Fruit fly (Drosophila melanogaster): ENCODE results near the gene Adss.

Gene Adss

dm6 chr3R:20850395-20851039, 20.1 kb upstream of the Adss start, which contains the start of gene RpS30 (continued):
- TF ChIP-seq CG2202 (tag; optimal IDR thresholded peaks at IDR 0.05), result peak; percentile 8
- TF ChIP-seq dmrt99B (tag; optimal IDR thresholded peaks at IDR 0.05), result no peak
- no peak for TF ChIP-seq CG12236 (GFP tag; optimal IDR thresholded peaks at IDR 0.05)
- TF ChIP-seq CG2116 (GFP tag; optimal IDR thresholded peaks at IDR 0.05), result peak; percentile 95
- TF ChIP-seq Bdp1 (GFP tag; optimal IDR thresholded peaks at IDR 0.05), result no peak
- no peak for TF ChIP-seq toy (GFP tag; IDR thresholded peaks at IDR 0.05)
- no peak for TF ChIP-seq CG43689 (GFP tag; IDR thresholded peaks at IDR 0.05)
- peak; percentile 51 for TF ChIP-seq CG9727 (GFP tag; optimal IDR thresholded peaks at IDR 0.05)
- peak; percentile 37 for TF ChIP-seq ftz-f1 (GFP tag; optimal IDR thresholded peaks at IDR 0.05)
- TF ChIP-seq pb (GFP tag; optimal IDR thresholded peaks at IDR 0.05), result peak; percentile 16
- no peak for TF ChIP-seq CG15073 (GFP tag; optimal IDR thresholded peaks at IDR 0.05)
- TF ChIP-seq CG31441 (GFP tag; IDR thresholded peaks at IDR 0.05), result peak; percentile 49
- TF ChIP-seq chn (GFP tag; optimal IDR thresholded peaks at IDR 0.05), result no peak
- TF ChIP-seq CG12391 (tag; optimal IDR thresholded peaks at IDR 0.05), result peak; percentile 56
- peak; percentile 7 for TF ChIP-seq D19A (tag; optimal IDR thresholded peaks at IDR 0.05)
- TF ChIP-seq CG33557 (GFP tag; optimal IDR thresholded peaks at IDR 0.05), result peak; percentile 21
- TF ChIP-seq CG32532 (GFP tag; IDR thresholded peaks at IDR 0.05), result peak; percentile 69
- TF ChIP-seq CG34376 (GFP tag; optimal IDR thresholded peaks at IDR 0.05), result peak; percentile 44
- no peak for TF ChIP-seq Doc2 (GFP tag; IDR thresholded peaks at IDR 0.05)
- TF ChIP-seq Nf-YC (tag; optimal IDR thresholded peaks at IDR 0.05), result peak; percentile 69
- TF ChIP-seq CG4820 (GFP tag; optimal IDR thresholded peaks at IDR 0.05), result no peak
- TF ChIP-seq CG3065 (GFP tag; optimal IDR thresholded peaks at IDR 0.05), result no peak
- TF ChIP-seq Neu2 (GFP tag; optimal IDR thresholded peaks at IDR 0.05; ENCODE audit: borderline replicate concordance), result no peak
- TF ChIP-seq Drgx (GFP tag; IDR thresholded peaks at IDR 0.05), result no peak
- TF ChIP-seq CG12942 (GFP tag; optimal IDR thresholded peaks at IDR 0.05), result no peak
- no peak for TF ChIP-seq CG18599 (GFP tag; optimal IDR thresholded peaks at IDR 0.05)
- TF ChIP-seq Xrp1 (GFP tag; IDR thresholded peaks at IDR 0.05), result no peak
- TF ChIP-seq CG18764 (GFP tag; optimal IDR thresholded peaks at IDR 0.05), result no peak
- peak in 1 of 2 experiments; percentile 31 for TF ChIP-seq tll (GFP tag; optimal IDR thresholded peaks at IDR 0.05)
- TF ChIP-seq dimm (GFP tag; IDR thresholded peaks at IDR 0.05), result no peak
- peak; percentile 84 for TF ChIP-seq CG7928 (GFP tag; optimal IDR thresholded peaks at IDR 0.05)
- TF ChIP-seq sc (optimal IDR thresholded peaks at IDR 0.05), result no peak
- no peak for TF ChIP-seq sc (GFP tag; optimal IDR thresholded peaks at IDR 0.05)
- TF ChIP-seq CG42726 (GFP tag; IDR thresholded peaks at IDR 0.05; ENCODE audit: partially characterized antibody), result peak; percentile 97
- peak; percentile 25 for TF ChIP-seq ems (GFP tag; optimal IDR thresholded peaks at IDR 0.05)
- peak; percentile 58; the same call in 1 of the 2 replicates for TF ChIP-seq NFAT (GFP tag; IDR thresholded peaks at IDR 0.05)
- peak; percentile 15 for TF ChIP-seq CG11398 (GFP tag; optimal IDR thresholded peaks at IDR 0.05)
- peak; percentile 22 for TF ChIP-seq CG7839 (tag; optimal IDR thresholded peaks at IDR 0.05)
- peak; percentile 72 for TF ChIP-seq nmo (GFP tag; optimal IDR thresholded peaks at IDR 0.05)
- TF ChIP-seq Taf1 (GFP tag; IDR thresholded peaks at IDR 0.05), result no peak
- TF ChIP-seq ERR (GFP tag; optimal IDR thresholded peaks at IDR 0.05), result no peak
- TF ChIP-seq tup (GFP tag; optimal IDR thresholded peaks at IDR 0.05), result no peak
- TF ChIP-seq vvl (GFP tag; IDR thresholded peaks at IDR 0.05), result peak; percentile 77
- peak; percentile 5 for TF ChIP-seq CG7271 (tag; optimal IDR thresholded peaks at IDR 0.05)
- TF ChIP-seq h (optimal IDR thresholded peaks at IDR 0.05), result no peak
- no peak for TF ChIP-seq pum (GFP tag; optimal IDR thresholded peaks at IDR 0.05)
- no peak for TF ChIP-seq dysf (GFP tag; IDR thresholded peaks at IDR 0.05)
- TF ChIP-seq CG6689 (GFP tag; IDR thresholded peaks at IDR 0.05), result no peak
- no peak for TF ChIP-seq CG32772 (GFP tag; IDR thresholded peaks at IDR 0.05)
- TF ChIP-seq CG2678 (tag; optimal IDR thresholded peaks at IDR 0.05), result no peak
- TF ChIP-seq CG7745 (tag; optimal IDR thresholded peaks at IDR 0.05), result no peak
